Fruit fly (Drosophila melanogaster) whole organism, embryonic: Measurements from ENCODE around the gene Ns1.

ENCODE experiments used
- Adf1 ChIP-seq: fragments of 200-800 bp; sonication (Bioruptor generic); IDR thresholded peaks from 2 replicates; pipeline ENCODE4 v1.3.6; 2022; ENCODE audit warnings: missing biosample characterization, missing genetic modification characterization
- Aef1 ChIP-seq: fragments of 200-800 bp; sonication (Bioruptor generic); IDR thresholded peaks from 3 replicates; pipeline ENCODE4 v1.3.6; 2022; ENCODE audit warnings: missing biosample characterization, missing genetic modification characterization
- CG11398 ChIP-seq: fragments of 200-800 bp; sonication (Bioruptor generic); optimal IDR thresholded peaks from 2 replicates; lab custom pipeline; 2016; ENCODE audit warnings: missing biosample characterization, missing genetic modification characterization
- CG11695 ChIP-seq: fragments of 200-800 bp; sonication (Bioruptor generic); IDR thresholded peaks from 3 replicates; pipeline ENCODE4 v1.3.6; 2022; ENCODE audit warnings: missing biosample characterization, missing genetic modification characterization
- CG12219 ChIP-seq: fragments of 200-800 bp; sonication (Bioruptor generic); optimal IDR thresholded peaks from 3 replicates; lab custom pipeline; 2018; ENCODE audit warnings: missing biosample characterization, mild to moderate bottlenecking, missing genetic modification characterization
- CG14014 ChIP-seq: fragments of 200-800 bp; sonication (Bioruptor generic); IDR thresholded peaks from 2 replicates; pipeline ENCODE4 v1.3.6; 2022; ENCODE audit warnings: missing biosample characterization, missing genetic modification characterization
- CG15269 ChIP-seq: fragments of 200-800 bp; sonication (Bioruptor generic); optimal IDR thresholded peaks from 2 replicates; lab custom pipeline; 2018; ENCODE audit warnings: missing biosample characterization, mild to moderate bottlenecking, missing genetic modification characterization, moderate library complexity
- CG1529 ChIP-seq: fragments of 200-800 bp; sonication (Bioruptor generic); optimal IDR thresholded peaks from 3 replicates; lab custom pipeline; 2018; ENCODE audit warnings: missing biosample characterization, missing genetic modification characterization
- CG15479 ChIP-seq: fragments of 200-800 bp; sonication (Bioruptor generic); optimal IDR thresholded peaks from 3 replicates; lab custom pipeline; 2019; ENCODE audit warnings: missing biosample characterization, mild to moderate bottlenecking, missing genetic modification characterization, moderate library complexity
- CG15514 ChIP-seq: fragments of 200-800 bp; sonication (Bioruptor generic); optimal IDR thresholded peaks from 3 replicates; lab custom pipeline; 2017; ENCODE audit warnings: missing biosample characterization, missing genetic modification characterization, mild to moderate bottlenecking, moderate library complexity, missing genetic modification reagents
- CG17328 ChIP-seq: fragments of 200-800 bp; sonication (Bioruptor generic); IDR thresholded peaks from 2 replicates; pipeline ENCODE4 v1.3.6; 2022; ENCODE audit warnings: missing biosample characterization, missing genetic modification characterization
- CG34376 ChIP-seq: fragments of 200-800 bp; sonication (Bioruptor generic); optimal IDR thresholded peaks from 2 replicates; lab custom pipeline; 2018; ENCODE audit warnings: missing biosample characterization, mild to moderate bottlenecking, missing genetic modification characterization
- CG4282 ChIP-seq: fragments of 200-800 bp; sonication (Bioruptor generic); optimal IDR thresholded peaks from 2 replicates; lab custom pipeline; 2016; ENCODE audit warnings: missing biosample characterization, missing genetic modification characterization
- CG4617 ChIP-seq: fragments of 200-800 bp; sonication (Bioruptor generic); optimal IDR thresholded peaks from 3 replicates; lab custom pipeline; 2016; ENCODE audit warnings: missing biosample characterization, missing genetic modification characterization, borderline replicate concordance
- CG5953 ChIP-seq: fragments of 200-800 bp; sonication (Bioruptor generic); IDR thresholded peaks from 2 replicates; pipeline ENCODE4 v1.3.6; 2022; ENCODE audit warnings: missing biosample characterization, missing genetic modification characterization
- CG6791 ChIP-seq: fragments of 200-800 bp; sonication (Bioruptor generic); IDR thresholded peaks from 3 replicates; pipeline ENCODE4 v1.3.6; 2022; ENCODE audit warnings: missing biosample characterization, missing genetic modification characterization; ENCODE audit not compliant: partially characterized antibody
- CG6813 ChIP-seq: fragments of 200-800 bp; sonication (Bioruptor generic); optimal IDR thresholded peaks from 2 replicates; lab custom pipeline; 2017; ENCODE audit warnings: missing biosample characterization, missing genetic modification characterization, mild to moderate bottlenecking, moderate library complexity, missing genetic modification reagents
- CG8089 ChIP-seq: fragments of 200-800 bp; sonication (Bioruptor generic); optimal IDR thresholded peaks from 3 replicates; lab custom pipeline; 2016; ENCODE audit warnings: missing biosample characterization, missing genetic modification characterization
- CG8478 ChIP-seq: fragments of >200 bp; optimal IDR thresholded peaks from 2 replicates; lab custom pipeline; 2018
- CG8924 ChIP-seq: fragments of 200-800 bp; optimal IDR thresholded peaks from 3 replicates; lab custom pipeline; 2019; ENCODE audit warnings: missing biosample characterization, mild to moderate bottlenecking, missing genetic modification characterization, moderate library complexity
- CG9797 ChIP-seq: fragments of 200-800 bp; sonication (Bioruptor generic); optimal IDR thresholded peaks from 3 replicates; lab custom pipeline; 2018; ENCODE audit warnings: missing biosample characterization, mild to moderate bottlenecking, missing genetic modification characterization
- D19B ChIP-seq: fragments of 200-800 bp; sonication (Bioruptor generic); optimal IDR thresholded peaks from 2 replicates; lab custom pipeline; 2017; ENCODE audit warnings: missing biosample characterization, mild to moderate bottlenecking, missing genetic modification characterization
- Dad ChIP-seq: fragments of 200-800 bp; sonication (Bioruptor generic); optimal IDR thresholded peaks from 3 replicates; lab custom pipeline; 2016; ENCODE audit warnings: missing biosample characterization, missing genetic modification characterization
- Elba2 ChIP-seq: fragments of 200-800 bp; sonication (Bioruptor generic); optimal IDR thresholded peaks from 3 replicates; lab custom pipeline; 2016; ENCODE audit warnings: missing biosample characterization, missing genetic modification characterization
- GATAe ChIP-seq: fragments of 200-800 bp; sonication (Bioruptor generic); conservative IDR thresholded peaks from 2 replicates; pipeline ENCODE4 v1.3.6; 2022; ENCODE audit warnings: missing biosample characterization, missing genetic modification characterization
- HLH54F ChIP-seq: fragments of 200-800 bp; sonication (Bioruptor generic); optimal IDR thresholded peaks from 3 replicates; lab custom pipeline; 2016; ENCODE audit warnings: missing biosample characterization, missing genetic modification characterization
- Hr78 ChIP-seq, 2 experiments: fragments of 200-800 bp in 1 of 2; fragments of >200 bp in 1 of 2; sonication (Bioruptor generic) in 1 of 2; optimal IDR thresholded peaks; 2 replicates each; lab custom pipeline; 2017 to 2019; ENCODE audit warnings: missing biosample characterization in 2 of 2, missing genetic modification characterization in 2 of 2, mild to moderate bottlenecking in 1 of 2, moderate library complexity in 1 of 2
- Hsf ChIP-seq: fragments of 200-800 bp; sonication (Bioruptor generic); optimal IDR thresholded peaks from 3 replicates; lab custom pipeline; 2016; ENCODE audit warnings: missing biosample characterization, missing genetic modification characterization
- MTF-1 ChIP-seq: fragments of 200-800 bp; sonication (Bioruptor generic); optimal IDR thresholded peaks from 2 replicates; lab custom pipeline; 2018; ENCODE audit warnings: missing biosample characterization, mild to moderate bottlenecking, missing genetic modification characterization, borderline replicate concordance
- Nf-YB ChIP-seq: fragments of 200-800 bp; sonication (Bioruptor generic); optimal IDR thresholded peaks from 3 replicates; lab custom pipeline; 2019; ENCODE audit warnings: missing biosample characterization, mild to moderate bottlenecking, missing genetic modification characterization, moderate library complexity
- Opbp ChIP-seq: fragments of 200-800 bp; sonication (Bioruptor generic); IDR thresholded peaks from 3 replicates; pipeline ENCODE4 v1.3.6; 2022; ENCODE audit warnings: missing biosample characterization, missing genetic modification characterization; ENCODE audit not compliant: partially characterized antibody
- Ptx1 ChIP-seq: fragments of 200-800 bp; sonication (Bioruptor generic); IDR thresholded peaks from 2 replicates; pipeline ENCODE4 v1.3.6; 2022; ENCODE audit warnings: missing biosample characterization, missing genetic modification characterization
- Side ChIP-seq: fragments of 200-800 bp; sonication (Bioruptor generic); optimal IDR thresholded peaks from 2 replicates; lab custom pipeline; 2016; ENCODE audit warnings: missing biosample characterization, missing genetic modification characterization
- Ssrp ChIP-seq: fragments of 200-800 bp; sonication (Bioruptor generic); optimal IDR thresholded peaks from 2 replicates; lab custom pipeline; 2018; ENCODE audit warnings: missing biosample characterization, mild to moderate bottlenecking, missing genetic modification characterization, moderate library complexity
- TFAM ChIP-seq: fragments of 200-800 bp; sonication (Bioruptor generic); optimal IDR thresholded peaks from 2 replicates; lab custom pipeline; 2017; ENCODE audit warnings: missing biosample characterization, missing genetic modification characterization, inconsistent platforms
- az2 ChIP-seq: fragments of 200-800 bp; sonication (Bioruptor generic); optimal IDR thresholded peaks from 3 replicates; lab custom pipeline; 2016; ENCODE audit warnings: missing biosample characterization, missing genetic modification characterization
- caup ChIP-seq: fragments of 200-800 bp; sonication (Bioruptor generic); optimal IDR thresholded peaks from 3 replicates; lab custom pipeline; 2017; ENCODE audit warnings: missing biosample characterization, mild to moderate bottlenecking, missing genetic modification characterization, moderate library complexity; ENCODE audit not compliant: severe bottlenecking
- chinmo ChIP-seq: fragments of 200-800 bp; sonication (Bioruptor generic); IDR thresholded peaks from 4 replicates; pipeline ENCODE4 v1.3.6; 2022; ENCODE audit warnings: missing biosample characterization, missing genetic modification characterization; ENCODE audit not compliant: partially characterized antibody
- cwo ChIP-seq: fragments of 200-800 bp; sonication (Bioruptor generic); optimal IDR thresholded peaks from 3 replicates; lab custom pipeline; 2017; ENCODE audit warnings: missing biosample characterization, missing genetic modification characterization, mild to moderate bottlenecking, moderate library complexity, missing genetic modification reagents
- exex ChIP-seq: fragments of 200-800 bp; sonication (Bioruptor generic); optimal IDR thresholded peaks from 4 replicates; lab custom pipeline; 2018; ENCODE audit warnings: missing biosample characterization, mild to moderate bottlenecking, missing genetic modification characterization, moderate library complexity
- grn ChIP-seq: fragments of 200-800 bp; sonication (Bioruptor generic); optimal IDR thresholded peaks from 3 replicates; lab custom pipeline; 2017; ENCODE audit warnings: missing biosample characterization, missing genetic modification characterization
- gsb ChIP-seq: fragments of 200-800 bp; sonication (Bioruptor generic); IDR thresholded peaks from 2 replicates; pipeline ENCODE4 v1.3.6; 2022; ENCODE audit warnings: missing biosample characterization, missing genetic modification characterization
- p53 ChIP-seq: fragments of 200-800 bp; sonication (Bioruptor generic); optimal IDR thresholded peaks from 2 replicates; lab custom pipeline; 2016; ENCODE audit warnings: missing biosample characterization, missing genetic modification characterization
- sens ChIP-seq: fragments of 200-800 bp; sonication (Bioruptor generic); peaks from one replicate; lab custom pipeline; 2016; ENCODE audit warnings: missing biosample characterization, missing genetic modification characterization
- sr ChIP-seq: fragments of 200-800 bp; sonication (Bioruptor generic); IDR thresholded peaks from 3 replicates; pipeline ENCODE4 v1.3.6; 2022; ENCODE audit warnings: missing biosample characterization, missing genetic modification characterization
- stwl ChIP-seq: fragments of 200-800 bp; sonication (Bioruptor generic); optimal IDR thresholded peaks from 3 replicates; lab custom pipeline; 2018; ENCODE audit warnings: missing biosample characterization, mild to moderate bottlenecking, missing genetic modification characterization, moderate library complexity
- sug ChIP-seq: fragments of 200-800 bp; optimal IDR thresholded peaks from 2 replicates; lab custom pipeline; 2019; ENCODE audit warnings: missing biosample characterization, mild to moderate bottlenecking, missing genetic modification characterization, moderate library complexity
- tgo ChIP-seq: fragments of 200-800 bp; sonication (Bioruptor generic); IDR thresholded peaks from 3 replicates; pipeline ENCODE4 v1.3.6; 2022; ENCODE audit warnings: missing biosample characterization, missing genetic modification characterization

Gene Ns1

DNA sequence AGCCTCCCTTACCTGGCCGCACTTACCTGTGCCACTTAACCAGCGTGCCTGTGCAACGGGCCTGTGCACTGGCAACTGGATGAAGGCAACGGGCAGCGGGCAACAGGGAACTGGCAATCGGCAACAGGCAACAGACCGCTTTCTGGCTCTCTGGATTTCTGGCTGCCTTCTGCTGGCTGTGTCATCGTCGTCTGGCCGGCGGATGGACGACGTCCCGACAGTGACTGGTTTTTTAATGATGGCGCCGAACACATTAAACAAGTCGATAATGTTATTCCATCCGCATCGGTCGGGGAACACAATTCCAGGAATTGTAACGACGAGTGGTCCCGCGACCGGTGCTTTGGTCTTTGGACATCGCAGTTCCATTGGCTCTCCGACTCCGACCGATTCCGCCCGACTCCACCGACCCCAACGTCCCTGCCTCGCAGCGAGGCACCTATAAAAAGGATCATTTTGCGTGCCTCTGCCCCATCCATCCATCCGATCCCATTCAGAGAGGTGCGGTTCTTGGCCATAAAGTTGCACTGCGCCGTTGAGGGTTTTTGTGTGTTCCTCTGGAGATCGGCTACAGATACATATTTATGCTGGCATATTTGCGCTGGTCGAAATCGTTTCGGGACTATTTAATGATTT is 10.6 kb downstream of the Ns1 start (continued):
- TF ChIP-seq gsb (GFP tag; lab: Robert Waterston, UW) (no peak), p53 (GFP tag; lab: Kevin White, UChicago) (no peak), sens (peak; percentile 38), CG4617 (GFP tag; lab: Kevin White, UChicago) (no peak), CG1529 (no peak), CG8478 (lab: Kevin White, UChicago) (peak; percentile 14), tgo (GFP tag; lab: Robert Waterston, UW) (no peak), sr (GFP tag; lab: Robert Waterston, UW) (no peak), Ptx1 (no peak), CG15479 (GFP tag; lab: Kevin White, UChicago) (peak; percentile 23)

- no peak for TF ChIP-seq Opbp (GFP tag; lab: Robert Waterston, UW)
- 0 out of 4 replicates have a peak, but pooled peaks have one; percentile 13 for TF ChIP-seq chinmo (GFP tag; lab: Robert Waterston, UW)
- no peak for TF ChIP-seq CG8924 (tag; lab: Kevin White, UChicago)
- TF ChIP-seq CG4282 (GFP tag; lab: Kevin White, UChicago): no peak
- no peak for TF ChIP-seq CG11398 (GFP tag; lab: Kevin White, UChicago)
- no peak for TF ChIP-seq CG6813 (GFP tag; lab: Kevin White, UChicago)
- TF ChIP-seq TFAM (GFP tag; lab: Kevin White, UChicago): no peak
- TF ChIP-seq CG15514: no peak
- TF ChIP-seq CG12219 (GFP tag; lab: Kevin White, UChicago): no peak
- TF ChIP-seq stwl: no peak
- TF ChIP-seq GATAe (GFP tag; lab: Robert Waterston, UW): peak; percentile 71
- no peak for TF ChIP-seq caup (GFP tag; lab: Kevin White, UChicago)
- no peak for TF ChIP-seq Aef1 (GFP tag; lab: Robert Waterston, UW)
- TF ChIP-seq HLH54F (GFP tag; lab: Kevin White, UChicago): no peak
- TF ChIP-seq cwo (GFP tag; lab: Kevin White, UChicago): peak; percentile 45
- peak; percentile 65 for TF ChIP-seq sug (tag; lab: Kevin White, UChicago)
- peak; percentile 49 for TF ChIP-seq exex (tag; lab: Kevin White, UChicago)
- no peak for TF ChIP-seq CG1529
- no peak for TF ChIP-seq Dad (GFP tag; lab: Kevin White, UChicago)
- no peak for TF ChIP-seq CG6791
- TF ChIP-seq D19B: no peak
- TF ChIP-seq CG15269: no peak
- TF ChIP-seq Hsf (GFP tag; lab: Kevin White, UChicago): no peak
- no peak for TF ChIP-seq az2 (GFP tag; lab: Kevin White, UChicago)
- no peak for TF ChIP-seq Adf1 (GFP tag; lab: Robert Waterston, UW)
- no peak for TF ChIP-seq CG8089 (GFP tag; lab: Kevin White, UChicago)
- TF ChIP-seq Nf-YB: no peak
- TF ChIP-seq Side (GFP tag; lab: Kevin White, UChicago): no peak
- no peak for TF ChIP-seq CG5953
- TF ChIP-seq CG11695 (GFP tag; lab: Robert Waterston, UW): no peak
- no peak for TF ChIP-seq CG9797
- no peak for TF ChIP-seq Hr78 (GFP tag; optimal IDR thresholded peaks at IDR 0.05; lab: Kevin White, UChicago)
- TF ChIP-seq CG17328 (GFP tag; lab: Robert Waterston, UW): no peak
- no peak for TF ChIP-seq Ssrp (tag; lab: Kevin White, UChicago)
- TF ChIP-seq CG34376: no peak
- TF ChIP-seq Elba2 (GFP tag; lab: Kevin White, UChicago): no peak
- TF ChIP-seq grn: peak; percentile 15
- no peak for TF ChIP-seq CG14014 (GFP tag; lab: Robert Waterston, UW)
- no peak for TF ChIP-seq MTF-1 (GFP tag; lab: Kevin White, UChicago)
Measured at dm6 chr3R:17060809-17061394, 11.6 kb downstream of the Ns1 start.
